Worm (Caenorhabditis elegans) whole organism, L4 larva: Measurements from ENCODE around the gene capg-2.

Experiments used
- F37D6.2 ChIP-seq: sonication (generic microtip); optimal IDR thresholded peaks from 2 replicates; lab custom pipeline; 2016; ENCODE audit warnings: mild to moderate bottlenecking, missing genetic modification characterization, missing compliant biosample characterization
- daf-8 ChIP-seq: fragments of 200-800 bp; sonication (Bioruptor generic); IDR thresholded peaks from 2 replicates; pipeline ENCODE4 v1.3.6; 2022; ENCODE audit warnings: missing genetic modification characterization, missing compliant biosample characterization
- fkh-10 ChIP-seq: fragments of 150-350 bp; optimal IDR thresholded peaks from 2 replicates; lab custom pipeline; 2014; ENCODE audit warnings: missing biosample characterization, missing genetic modification reagents, missing genetic modification characterization
- lir-3 ChIP-seq: sonication (generic microtip); optimal IDR thresholded peaks from 2 replicates; lab custom pipeline; 2016; ENCODE audit warnings: mild to moderate bottlenecking, missing genetic modification characterization, missing compliant biosample characterization
- mdl-1 ChIP-seq, 2 experiments: fragments of 150-350 bp in 1 of 2; sonication (generic microtip) in 1 of 2; optimal IDR thresholded peaks; 2 replicates each; lab custom pipeline; 2014 to 2017; ENCODE audit warnings: missing biosample characterization in 2 of 2, missing genetic modification characterization in 2 of 2
- tra-1 ChIP-seq: fragments of 200-800 bp; sonication (Bioruptor generic); IDR thresholded peaks from 2 replicates; pipeline ENCODE4 v1.3.6; 2022; ENCODE audit warnings: missing genetic modification reagents, missing genetic modification characterization, missing compliant biosample characterization

- no peak for TF ChIP-seq F37D6.2 (tag; lab: Kevin White, UChicago)
- no peak for TF ChIP-seq mdl-1 (tag; optimal IDR thresholded peaks at IDR 0.05; lab: Kevin White, UChicago)
- no peak for TF ChIP-seq fkh-10
- no peak for TF ChIP-seq tra-1 (GFP tag; lab: Robert Waterston, UW)
- TF ChIP-seq daf-8: no peak
- no peak for TF ChIP-seq lir-3 (tag; lab: Kevin White, UChicago)
These were observed 27.6 kb downstream of the capg-2 start for ce11 chrV:12299244-12299766.
